Fruit fly (Drosophila melanogaster) whole organism, embryonic: ENCODE results near the gene CG34136.

ENCODE experiments used
- CG10267 ChIP-seq: fragments of 200-800 bp; sonication (Bioruptor generic); optimal IDR thresholded peaks from 2 replicates; lab custom pipeline; 2018; ENCODE audit warnings: missing biosample characterization, mild to moderate bottlenecking, missing genetic modification characterization, moderate library complexity
- CG10979 ChIP-seq: fragments of 200-800 bp; sonication (Bioruptor generic); optimal IDR thresholded peaks from 2 replicates; lab custom pipeline; 2018; ENCODE audit warnings: missing biosample characterization, mild to moderate bottlenecking, missing genetic modification characterization, moderate library complexity
- CG11560 ChIP-seq: fragments of 200-800 bp; sonication (Bioruptor generic); IDR thresholded peaks from 3 replicates; pipeline ENCODE4 v1.3.6; 2022; ENCODE audit warnings: missing biosample characterization, missing genetic modification characterization
- CG11696 ChIP-seq: fragments of 200-800 bp; sonication (Bioruptor generic); IDR thresholded peaks from 2 replicates; pipeline ENCODE4 v1.3.6; 2022; ENCODE audit warnings: missing biosample characterization, missing genetic modification characterization
- CG15479 ChIP-seq: fragments of 200-800 bp; sonication (Bioruptor generic); optimal IDR thresholded peaks from 3 replicates; lab custom pipeline; 2019; ENCODE audit warnings: missing biosample characterization, mild to moderate bottlenecking, missing genetic modification characterization, moderate library complexity
- CG17328 ChIP-seq: fragments of 200-800 bp; sonication (Bioruptor generic); IDR thresholded peaks from 2 replicates; pipeline ENCODE4 v1.3.6; 2022; ENCODE audit warnings: missing biosample characterization, missing genetic modification characterization
- CG17359 ChIP-seq: fragments of 200-800 bp; sonication (Bioruptor generic); optimal IDR thresholded peaks from 3 replicates; lab custom pipeline; 2018; ENCODE audit warnings: missing biosample characterization, mild to moderate bottlenecking, missing genetic modification characterization, moderate library complexity
- CG18599 ChIP-seq: fragments of 200-800 bp; sonication (Bioruptor generic); optimal IDR thresholded peaks from 3 replicates; lab custom pipeline; 2017; ENCODE audit warnings: missing biosample characterization, missing genetic modification characterization, mild to moderate bottlenecking, moderate library complexity, missing genetic modification reagents
- CG2712 ChIP-seq: fragments of 200-800 bp; optimal IDR thresholded peaks from 3 replicates; lab custom pipeline; 2019; ENCODE audit warnings: missing biosample characterization, mild to moderate bottlenecking, missing genetic modification characterization, moderate library complexity
- CG30020 ChIP-seq: fragments of 200-800 bp; optimal IDR thresholded peaks from 2 replicates; lab custom pipeline; 2019; ENCODE audit warnings: missing biosample characterization, mild to moderate bottlenecking, missing genetic modification characterization, moderate library complexity
- CG31388 ChIP-seq: fragments of 200-800 bp; sonication (Bioruptor generic); optimal IDR thresholded peaks from 2 replicates; lab custom pipeline; 2016; ENCODE audit warnings: missing biosample characterization, missing genetic modification characterization
- CG3281 ChIP-seq: fragments of 200-800 bp; sonication (Bioruptor generic); optimal IDR thresholded peaks from 3 replicates; lab custom pipeline; 2017; ENCODE audit warnings: missing biosample characterization, mild to moderate bottlenecking, missing genetic modification characterization
- CG6254 ChIP-seq: fragments of 200-800 bp; sonication (Bioruptor generic); optimal IDR thresholded peaks from 3 replicates; lab custom pipeline; 2017; ENCODE audit warnings: mild to moderate bottlenecking, missing biosample characterization, missing genetic modification reagents, missing genetic modification characterization
- CG6683 ChIP-seq: fragments of 200-800 bp; sonication (Bioruptor generic); optimal IDR thresholded peaks from 2 replicates; lab custom pipeline; 2017; ENCODE audit warnings: missing biosample characterization, mild to moderate bottlenecking, missing genetic modification characterization, missing genetic modification reagents
- CG6689 ChIP-seq: fragments of 200-800 bp; sonication (Bioruptor generic); IDR thresholded peaks from 2 replicates; pipeline ENCODE4 v1.3.6; 2022; ENCODE audit warnings: missing biosample characterization, missing genetic modification characterization
- CG6791 ChIP-seq: fragments of 200-800 bp; sonication (Bioruptor generic); IDR thresholded peaks from 3 replicates; pipeline ENCODE4 v1.3.6; 2022; ENCODE audit warnings: missing biosample characterization, missing genetic modification characterization; ENCODE audit not compliant: partially characterized antibody
- CG6813 ChIP-seq: fragments of 200-800 bp; sonication (Bioruptor generic); optimal IDR thresholded peaks from 2 replicates; lab custom pipeline; 2017; ENCODE audit warnings: missing biosample characterization, missing genetic modification characterization, mild to moderate bottlenecking, moderate library complexity, missing genetic modification reagents
- CG7839 ChIP-seq: fragments of 200-800 bp; sonication (Bioruptor generic); optimal IDR thresholded peaks from 3 replicates; lab custom pipeline; 2018; ENCODE audit warnings: missing biosample characterization, mild to moderate bottlenecking, missing genetic modification characterization, moderate library complexity
- CG8388 ChIP-seq: fragments of 200-800 bp; sonication (Bioruptor generic); optimal IDR thresholded peaks from 2 replicates; lab custom pipeline; 2019; ENCODE audit warnings: missing biosample characterization, mild to moderate bottlenecking, missing genetic modification characterization, moderate library complexity
- CG9437 ChIP-seq: fragments of 200-800 bp; sonication (Bioruptor generic); optimal IDR thresholded peaks from 2 replicates; lab custom pipeline; 2018; ENCODE audit warnings: missing biosample characterization, mild to moderate bottlenecking, missing genetic modification characterization
- CkIIα-i1 ChIP-seq: fragments of 200-800 bp; sonication (Bioruptor generic); IDR thresholded peaks from 2 replicates; pipeline ENCODE4 v1.3.6; 2022; ENCODE audit warnings: missing biosample characterization, missing genetic modification characterization
- D ChIP-seq, 2 experiments: fragments of 200-800 bp in 1 of 2; fragments of >200 bp in 1 of 2; sonication (Bioruptor generic) in 1 of 2; optimal IDR thresholded peaks; 2 replicates in 1 of 2; 3 replicates in 1 of 2; lab custom pipeline; 2017; ENCODE audit warnings: mild to moderate bottlenecking in 1 of 2, missing biosample characterization in 1 of 2, missing genetic modification characterization in 1 of 2, missing genetic modification reagents in 1 of 2
- Fer1 ChIP-seq: fragments of 200-800 bp; sonication (Bioruptor generic); optimal IDR thresholded peaks from 2 replicates; lab custom pipeline; 2017; ENCODE audit warnings: missing biosample characterization, mild to moderate bottlenecking, missing genetic modification characterization
- Fer3 ChIP-seq: fragments of 200-800 bp; sonication (Bioruptor generic); optimal IDR thresholded peaks from 2 replicates; lab custom pipeline; 2018; ENCODE audit warnings: missing biosample characterization, mild to moderate bottlenecking, missing genetic modification characterization, moderate library complexity
- HHEX ChIP-seq: fragments of 200-800 bp; sonication (Bioruptor generic); optimal IDR thresholded peaks from 3 replicates; lab custom pipeline; 2017; ENCODE audit warnings: missing biosample characterization, mild to moderate bottlenecking, missing genetic modification characterization, missing genetic modification reagents
- Hmr ChIP-seq: fragments of 200-800 bp; sonication (Bioruptor generic); optimal IDR thresholded peaks from 3 replicates; lab custom pipeline; 2017; ENCODE audit warnings: mild to moderate bottlenecking, missing biosample characterization, missing genetic modification reagents, missing genetic modification characterization
- Hr51 ChIP-seq, 2 experiments: fragments of 200-800 bp; sonication (Bioruptor generic); optimal IDR thresholded peaks; 2 replicates in 1 of 2; 3 replicates in 1 of 2; lab custom pipeline; 2016 to 2018; ENCODE audit warnings: missing biosample characterization in 2 of 2, missing genetic modification characterization in 2 of 2, mild to moderate bottlenecking in 1 of 2, moderate library complexity in 1 of 2
- Hsf ChIP-seq: fragments of 200-800 bp; sonication (Bioruptor generic); optimal IDR thresholded peaks from 3 replicates; lab custom pipeline; 2016; ENCODE audit warnings: missing biosample characterization, missing genetic modification characterization
- MBD-R2 ChIP-seq: fragments of 200-800 bp; sonication (Bioruptor generic); IDR thresholded peaks from 2 replicates; pipeline ENCODE4 v1.3.6; 2022; ENCODE audit warnings: missing biosample characterization, missing genetic modification characterization
- NfI ChIP-seq: fragments of 200-800 bp; sonication (Bioruptor generic); optimal IDR thresholded peaks from 3 replicates; lab custom pipeline; 2018; ENCODE audit warnings: missing biosample characterization, mild to moderate bottlenecking, missing genetic modification characterization, moderate library complexity
- Sin3A ChIP-seq: fragments of >200 bp; optimal IDR thresholded peaks from 2 replicates; lab custom pipeline; 2018
- Sox100B ChIP-seq: fragments of 200-800 bp; sonication (Bioruptor generic); optimal IDR thresholded peaks from 3 replicates; lab custom pipeline; 2018; ENCODE audit warnings: missing biosample characterization, mild to moderate bottlenecking, missing genetic modification characterization
- Sox102F ChIP-seq: fragments of 200-800 bp; sonication (Bioruptor generic); optimal IDR thresholded peaks from 2 replicates; lab custom pipeline; 2018; ENCODE audit warnings: missing biosample characterization, mild to moderate bottlenecking, missing genetic modification characterization, moderate library complexity
- amos ChIP-seq: fragments of 200-800 bp; sonication (Bioruptor generic); IDR thresholded peaks from 2 replicates; pipeline ENCODE4 v1.3.6; 2022; ENCODE audit warnings: missing biosample characterization, missing genetic modification characterization; ENCODE audit not compliant: partially characterized antibody
- ap ChIP-seq: fragments of 200-800 bp; sonication (Bioruptor generic); IDR thresholded peaks from 2 replicates; pipeline ENCODE4 v1.3.6; 2022; ENCODE audit warnings: missing biosample characterization, missing genetic modification characterization
- dmrt99B ChIP-seq: fragments of 200-800 bp; sonication (Bioruptor generic); optimal IDR thresholded peaks from 2 replicates; lab custom pipeline; 2018; ENCODE audit warnings: missing biosample characterization, mild to moderate bottlenecking, missing genetic modification characterization, moderate library complexity
- dysf ChIP-seq: fragments of 200-800 bp; sonication (Bioruptor generic); IDR thresholded peaks from 3 replicates; pipeline ENCODE4 v1.3.6; 2022; ENCODE audit warnings: missing biosample characterization, missing genetic modification characterization
- gro ChIP-seq: fragments of 200-800 bp; sonication (Bioruptor generic); optimal IDR thresholded peaks from 2 replicates; lab custom pipeline; 2016; ENCODE audit warnings: missing biosample characterization, missing genetic modification characterization
- hkb ChIP-seq, 2 experiments: fragments of 200-800 bp in 1 of 2; fragments of >200 bp in 1 of 2; sonication (Bioruptor generic) in 1 of 2; IDR thresholded peaks in 1 of 2; optimal IDR thresholded peaks in 1 of 2; 2 replicates each; pipeline versions ENCODE4 v1.3.6 to Lab custom; 2017 to 2022; ENCODE audit warnings: missing biosample characterization in 1 of 2, missing genetic modification characterization in 1 of 2
- klu ChIP-seq: fragments of 200-800 bp; sonication (Bioruptor generic); IDR thresholded peaks from 2 replicates; pipeline ENCODE4 v1.3.6; 2022; ENCODE audit warnings: missing biosample characterization, missing genetic modification characterization
- lola ChIP-seq, 3 experiments: fragments of >200 bp in 2 of 3; fragments of 200-800 bp in 1 of 3; sonication (Bioruptor generic) in 1 of 3; optimal IDR thresholded peaks; 2 replicates each; lab custom pipeline; 2017 to 2019; ENCODE audit warnings: missing biosample characterization in 3 of 3, missing genetic modification characterization in 3 of 3, mild to moderate bottlenecking in 1 of 3, moderate library complexity in 1 of 3
- pfk ChIP-seq: fragments of 200-800 bp; sonication (Bioruptor generic); optimal IDR thresholded peaks from 2 replicates; lab custom pipeline; 2018; ENCODE audit warnings: missing biosample characterization, mild to moderate bottlenecking, missing genetic modification characterization, moderate library complexity
- sqz ChIP-seq: fragments of 200-800 bp; sonication (Bioruptor generic); optimal IDR thresholded peaks from 3 replicates; lab custom pipeline; 2018; ENCODE audit warnings: missing biosample characterization, mild to moderate bottlenecking, missing genetic modification characterization
- ssp ChIP-seq: fragments of 200-800 bp; sonication (Bioruptor generic); IDR thresholded peaks from 2 replicates; pipeline ENCODE4 v1.3.6; 2022; ENCODE audit warnings: missing biosample characterization, missing genetic modification characterization
- unc-4 ChIP-seq: fragments of 200-800 bp; sonication (Bioruptor generic); IDR thresholded peaks from 2 replicates; pipeline ENCODE4 v1.3.6; 2022; ENCODE audit warnings: missing biosample characterization, missing genetic modification characterization; ENCODE audit not compliant: partially characterized antibody
- vvl ChIP-seq: fragments of 200-800 bp; sonication (Bioruptor generic); IDR thresholded peaks from 2 replicates; pipeline ENCODE4 v1.3.6; 2022; ENCODE audit warnings: missing biosample characterization, missing genetic modification characterization
- zen2 ChIP-seq: fragments of 200-800 bp; sonication (Bioruptor generic); IDR thresholded peaks from 3 replicates; pipeline ENCODE4 v1.3.6; 2022; ENCODE audit warnings: missing biosample characterization, missing genetic modification characterization; ENCODE audit not compliant: partially characterized antibody

The CG34136 gene

DNA sequence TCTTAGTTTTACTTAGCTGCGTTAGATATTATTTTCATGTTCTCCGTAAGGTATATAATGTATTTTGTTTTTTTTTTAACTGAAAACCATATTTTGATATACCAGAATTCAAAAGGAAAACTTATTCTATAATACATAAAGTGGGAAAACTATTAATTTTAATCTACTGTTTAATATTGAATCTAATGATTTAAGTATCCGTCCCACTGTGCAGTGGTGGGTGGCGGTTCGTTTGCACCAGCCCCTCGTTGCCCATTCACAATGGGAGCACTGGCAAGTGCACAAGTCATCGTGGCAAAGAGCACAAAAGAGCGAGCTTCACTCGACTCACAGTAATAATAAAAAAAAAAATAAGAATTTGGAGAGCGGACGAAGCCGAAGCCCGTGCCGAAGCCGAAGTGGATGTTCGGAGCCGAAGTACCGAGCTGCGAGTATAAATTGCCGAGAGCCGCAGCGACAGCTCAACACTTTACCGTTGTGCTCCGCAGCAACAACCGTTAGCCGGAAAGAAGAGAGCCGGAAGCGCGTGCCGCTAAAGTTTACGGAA lies at the start of gene CG34136 (continued):
- TF ChIP-seq HHEX (GFP tag; lab: Kevin White, UChicago) (peak; percentile 19), Hsf (GFP tag; lab: Kevin White, UChicago) (peak; percentile 40), CG11560 (tag; lab: Robert Waterston, UW) (no peak), unc-4 (GFP tag; lab: Robert Waterston, UW) (0 out of 2 replicates have a peak, but pooled peaks have one; percentile 20), CG18599 (GFP tag; lab: Kevin White, UChicago) (no peak), gro (no peak), Sox102F (GFP tag; lab: Kevin White, UChicago) (peak; percentile 56), CG7839 (peak; percentile 64), dysf (no peak), CG6254 (GFP tag; lab: Kevin White, UChicago) (peak; percentile 6), Sin3A (lab: Kevin White, UChicago) (no peak), CG8388 (GFP tag; lab: Kevin White, UChicago) (peak; percentile 15), klu (GFP tag; lab: Robert Waterston, UW) (no peak), CG6683 (GFP tag; lab: Kevin White, UChicago) (peak; percentile 36), Hmr (GFP tag; lab: Kevin White, UChicago) (peak; percentile 31), hkb (optimal IDR thresholded peaks at IDR 0.05; lab: Kevin White, UChicago) (no peak), hkb (GFP tag; IDR thresholded peaks at IDR 0.05; lab: Robert Waterston, UW) (peak; percentile 49; the same call in 1 of the 2 replicates), amos (0 out of 2 replicates have a peak, but pooled peaks have one; percentile 7), CG9437 (GFP tag; lab: Kevin White, UChicago) (peak; percentile 49), Fer1 (GFP tag; lab: Kevin White, UChicago) (peak; percentile 12), CG6689 (GFP tag; lab: Robert Waterston, UW) (peak; percentile 52; the same call in 1 of the 2 replicates), CG15479 (GFP tag; lab: Kevin White, UChicago) (peak; percentile 11), pfk (GFP tag; lab: Kevin White, UChicago) (no peak), CG10979 (tag; lab: Kevin White, UChicago) (peak; percentile 50), CG6813 (peak; percentile 59), CG31388 (GFP tag; lab: Kevin White, UChicago) (no peak), Fer3 (tag; lab: Kevin White, UChicago) (no peak), CkIIα-i1 (GFP tag; lab: Robert Waterston, UW) (no peak), ssp (GFP tag; lab: Robert Waterston, UW) (no peak), MBD-R2 (GFP tag; lab: Robert Waterston, UW) (peak; percentile 6; the same call in 1 of the 2 replicates), lola (GFP tag; optimal IDR thresholded peaks at IDR 0.05; lab: Kevin White, UChicago) (peak in 1 of 3 experiments; percentile 11), dmrt99B (peak; percentile 61), ap (GFP tag; lab: Robert Waterston, UW) (no peak), CG6791 (GFP tag; lab: Robert Waterston, UW) (0 out of 3 replicates have a peak, but pooled peaks have one; percentile 35), CG17328 (GFP tag; lab: Robert Waterston, UW) (peak; percentile 41; the same call in 1 of the 2 replicates), sqz (GFP tag; lab: Kevin White, UChicago) (peak; percentile 87), CG10267 (tag; lab: Kevin White, UChicago) (peak; percentile 28), zen2 (0 out of 3 replicates have a peak, but pooled peaks have one; percentile 5), CG2712 (peak; percentile 97), D (optimal IDR thresholded peaks at IDR 0.05; lab: Kevin White, UChicago) (no peak), D (GFP tag; optimal IDR thresholded peaks at IDR 0.05; lab: Kevin White, UChicago) (no peak), NfI (GFP tag; lab: Kevin White, UChicago) (peak; percentile 12), CG17359 (tag; lab: Kevin White, UChicago) (peak; percentile 56), CG3281 (GFP tag; lab: Kevin White, UChicago) (peak; percentile 39), vvl (GFP tag; lab: Robert Waterston, UW) (peak; percentile 55; the same call in 1 of the 2 replicates), CG11696 (no peak), Sox100B (peak; percentile 52), Hr51 (GFP tag; optimal IDR thresholded peaks at IDR 0.05; lab: Kevin White, UChicago) (peak in 1 of 2 experiments; percentile 74), CG30020 (tag; lab: Kevin White, UChicago) (no peak)
